Worm (Caenorhabditis elegans) whole organism, mixed stage, embryonic: ENCODE measurements around the gene F20D6.11.

Experiments
- bed-3 ChIP-seq: fragments of 200-800 bp; sonication (Bioruptor generic); optimal IDR thresholded peaks from 3 replicates; lab custom pipeline; 2018; ENCODE audit warnings: mild to moderate bottlenecking, missing genetic modification characterization, moderate library complexity, missing compliant biosample characterization
- blmp-1 ChIP-seq: fragments of 150-350 bp; optimal IDR thresholded peaks from 2 replicates; lab custom pipeline; 2014; ENCODE audit warnings: missing biosample characterization, missing genetic modification characterization
- ceh-39 ChIP-seq: fragments of 150-350 bp; optimal IDR thresholded peaks from 2 replicates; lab custom pipeline; 2014; ENCODE audit warnings: missing biosample characterization, missing genetic modification characterization
- ceh-43 ChIP-seq: fragments of 200-800 bp; sonication (Bioruptor generic); optimal IDR thresholded peaks from 2 replicates; lab custom pipeline; 2018; ENCODE audit warnings: mild to moderate bottlenecking, missing genetic modification characterization, moderate library complexity, missing compliant biosample characterization
- ces-1 ChIP-seq: fragments of 150-350 bp; optimal IDR thresholded peaks from 2 replicates; lab custom pipeline; 2014; ENCODE audit warnings: missing biosample characterization, missing genetic modification reagents, missing genetic modification characterization
- cnd-1 ChIP-seq: fragments of 200-800 bp; sonication (Bioruptor generic); optimal IDR thresholded peaks from 2 replicates; lab custom pipeline; 2018; ENCODE audit warnings: mild to moderate bottlenecking, missing genetic modification characterization, missing compliant biosample characterization
- drap-1 ChIP-seq: fragments of 200-800 bp; sonication (Bioruptor generic); optimal IDR thresholded peaks from 3 replicates; lab custom pipeline; 2018; ENCODE audit warnings: mild to moderate bottlenecking, missing genetic modification characterization, missing compliant biosample characterization
- elt-1 ChIP-seq: sonication (generic microtip); optimal IDR thresholded peaks from 2 replicates; lab custom pipeline; 2017; ENCODE audit warnings: missing genetic modification characterization, mild to moderate bottlenecking, missing compliant biosample characterization, antibody characterized with exemption, moderate library complexity, borderline replicate concordance; ENCODE audit not compliant: insufficient read depth
- flh-1 ChIP-seq: fragments of 200-800 bp; sonication (Bioruptor generic); optimal IDR thresholded peaks from 2 replicates; lab custom pipeline; 2018; ENCODE audit warnings: mild to moderate bottlenecking, missing genetic modification characterization, moderate library complexity, missing compliant biosample characterization
- ham-2 ChIP-seq: fragments of 200-800 bp; sonication (Bioruptor generic); optimal IDR thresholded peaks from 2 replicates; lab custom pipeline; 2018; ENCODE audit warnings: mild to moderate bottlenecking, missing genetic modification characterization, missing compliant biosample characterization
- lin-32 ChIP-seq: fragments of 200-800 bp; sonication (Bioruptor generic); optimal IDR thresholded peaks from 2 replicates; lab custom pipeline; 2018; ENCODE audit warnings: mild to moderate bottlenecking, missing genetic modification characterization, missing compliant biosample characterization
- lsy-2 ChIP-seq: fragments of 150-350 bp; optimal IDR thresholded peaks from 2 replicates; lab custom pipeline; 2014; ENCODE audit warnings: missing biosample characterization, missing genetic modification characterization
- mep-1 ChIP-seq: fragments of 150-350 bp; optimal IDR thresholded peaks from 2 replicates; lab custom pipeline; 2017; ENCODE audit warnings: missing biosample characterization, missing genetic modification reagents, missing genetic modification characterization, inconsistent platforms
- nhr-12 ChIP-seq: fragments of 150-350 bp; optimal IDR thresholded peaks from 2 replicates; lab custom pipeline; 2014; ENCODE audit warnings: missing biosample characterization, missing genetic modification characterization
- nhr-2 ChIP-seq: fragments of 150-350 bp; optimal IDR thresholded peaks from 2 replicates; lab custom pipeline; 2014; ENCODE audit warnings: missing biosample characterization, missing genetic modification characterization
- nhr-237 ChIP-seq: fragments of 150-350 bp; optimal IDR thresholded peaks from 2 replicates; lab custom pipeline; 2014; ENCODE audit warnings: missing biosample characterization, missing genetic modification characterization
- nhr-28 ChIP-seq: fragments of 150-350 bp; optimal IDR thresholded peaks from 2 replicates; lab custom pipeline; 2014; ENCODE audit warnings: missing biosample characterization, missing genetic modification characterization
- nhr-76 ChIP-seq: sonication (generic microtip); optimal IDR thresholded peaks from 2 replicates; lab custom pipeline; 2017; ENCODE audit warnings: missing biosample characterization, missing genetic modification characterization
- pha-4 ChIP-seq: fragments of 150-350 bp; optimal IDR thresholded peaks from 2 replicates; lab custom pipeline; 2018; ENCODE audit warnings: missing biosample characterization, missing genetic modification reagents, missing genetic modification characterization
- sem-2 ChIP-seq: fragments of 200-800 bp; sonication (Bioruptor generic); optimal IDR thresholded peaks from 2 replicates; lab custom pipeline; 2018; ENCODE audit warnings: mild to moderate bottlenecking, missing genetic modification characterization, missing compliant biosample characterization
- snpc-4 ChIP-seq: fragments of 150-350 bp; optimal IDR thresholded peaks from 2 replicates; lab custom pipeline; 2014; ENCODE audit warnings: missing biosample characterization, missing genetic modification characterization
- sptf-1 ChIP-seq: sonication (generic microtip); optimal IDR thresholded peaks from 2 replicates; lab custom pipeline; 2017; ENCODE audit warnings: mild to moderate bottlenecking, missing genetic modification characterization, moderate library complexity, missing compliant biosample characterization
- tbx-8 ChIP-seq: fragments of 200-800 bp; sonication (Bioruptor generic); optimal IDR thresholded peaks from 2 replicates; lab custom pipeline; 2018; ENCODE audit warnings: mild to moderate bottlenecking, missing genetic modification characterization, moderate library complexity, missing compliant biosample characterization
- unc-120 ChIP-seq: sonication (generic microtip); optimal IDR thresholded peaks from 2 replicates; lab custom pipeline; 2017; ENCODE audit warnings: missing genetic modification characterization, missing compliant biosample characterization; ENCODE audit not compliant: poor library complexity, severe bottlenecking
- unc-39 ChIP-seq: fragments of 150-350 bp; optimal IDR thresholded peaks from 2 replicates; lab custom pipeline; 2014; ENCODE audit warnings: missing biosample characterization, missing genetic modification characterization
- zip-8 ChIP-seq: fragments of 150-350 bp; optimal IDR thresholded peaks from 2 replicates; lab custom pipeline; 2014; ENCODE audit warnings: missing biosample characterization, missing genetic modification characterization
- ztf-11 ChIP-seq: fragments of 150-350 bp; optimal IDR thresholded peaks from 2 replicates; lab custom pipeline; 2014; ENCODE audit warnings: missing biosample characterization, missing genetic modification characterization

F20D6.11 gene

DNA sequence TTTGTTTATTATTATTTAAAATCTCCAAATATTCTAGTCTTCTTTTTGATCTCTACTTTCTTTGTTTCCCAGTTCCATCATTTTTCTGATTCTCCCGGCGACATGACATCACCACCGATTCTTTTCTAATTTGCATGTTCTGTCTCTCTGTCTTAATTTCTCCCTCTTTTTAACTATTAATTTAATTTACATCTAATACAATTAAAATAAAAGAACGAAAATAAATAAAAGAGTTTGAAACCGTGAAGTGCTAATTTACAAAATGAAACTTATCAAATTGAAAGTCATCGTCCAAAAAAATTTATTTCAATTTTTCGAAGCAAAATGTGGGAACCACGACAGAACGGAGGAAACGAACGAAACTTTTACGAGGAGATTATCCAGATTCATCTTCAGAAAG, 39.3 kb downstream of the F20D6.11 start, which contains the start of gene F20D6.6:
Gene F20D6.6 (plus strand): TSS at position 301 of the 400 bp plus-strand sequence.
- TF ChIP-seq ztf-11 (tag; lab: Kevin White, UChicago) (no peak), elt-1 (tag; lab: Kevin White, UChicago) (no peak), ces-1 (GFP tag; lab: Kevin White, UChicago) (no peak), ham-2 (GFP tag; lab: Kevin White, UChicago) (no peak), nhr-12 (no peak), bed-3 (GFP tag; lab: Kevin White, UChicago) (no peak), ceh-39 (tag; lab: Kevin White, UChicago) (no peak), blmp-1 (tag; lab: Kevin White, UChicago) (no peak), nhr-2 (tag; lab: Kevin White, UChicago) (no peak), nhr-28 (no peak), tbx-8 (no peak), lin-32 (GFP tag; lab: Kevin White, UChicago) (no peak), cnd-1 (tag; lab: Kevin White, UChicago) (no peak), zip-8 (no peak), lsy-2 (tag; lab: Kevin White, UChicago) (no peak), sem-2 (GFP tag; lab: Kevin White, UChicago) (no peak), snpc-4 (no peak), pha-4 (tag; lab: Kevin White, UChicago) (no peak)

DNA sequence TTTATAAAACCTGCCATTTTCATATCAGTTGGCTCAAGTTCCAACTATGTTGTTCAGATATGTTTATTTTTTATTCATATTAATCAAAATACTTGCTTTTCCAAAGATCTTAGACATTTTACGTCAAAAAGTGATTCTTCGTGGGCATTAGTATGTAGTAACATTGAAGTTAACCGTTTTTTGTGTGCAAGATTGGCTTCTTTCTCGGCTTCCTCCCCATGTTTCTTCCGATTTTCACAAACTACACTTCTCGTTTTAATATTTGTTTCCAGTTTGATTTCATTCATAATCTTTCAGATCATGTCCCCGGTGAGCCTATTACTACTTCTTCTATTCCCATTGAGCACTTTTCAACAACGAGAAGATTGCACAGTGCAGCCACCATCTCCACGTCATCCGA, 41.4 kb downstream of the F20D6.11 start, which contains the start of gene sul-2:
Gene sul-2 (plus strand): TSS at position 301 of the 400 bp plus-strand sequence.
- TF ChIP-seq bed-3 (GFP tag; lab: Kevin White, UChicago) (no peak), flh-1 (GFP tag; lab: Kevin White, UChicago) (no peak), unc-39 (tag; lab: Kevin White, UChicago) (no peak), cnd-1 (tag; lab: Kevin White, UChicago) (no peak), elt-1 (tag; lab: Kevin White, UChicago) (no peak), unc-120 (tag; lab: Kevin White, UChicago) (no peak), ceh-43 (no peak), nhr-76 (no peak)

DNA sequence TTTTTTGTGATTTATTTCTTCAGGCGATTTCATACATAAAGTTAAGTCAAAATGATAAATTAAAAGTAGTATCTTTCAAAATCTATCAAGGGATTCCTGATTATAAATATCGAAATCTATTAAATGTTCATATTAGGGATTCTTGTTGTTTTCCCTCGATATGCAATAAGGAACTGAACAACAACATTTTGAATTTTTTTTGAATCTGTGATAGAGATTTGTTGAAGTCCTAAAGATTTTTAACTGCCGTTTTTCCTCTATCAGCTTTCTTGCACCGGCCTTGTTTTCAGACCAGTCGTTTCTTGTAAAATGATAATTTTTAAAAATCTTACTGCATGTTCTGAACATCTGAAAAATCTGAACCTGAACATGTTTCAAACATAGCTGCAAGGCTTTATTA, 43.2 kb downstream of the F20D6.11 start:
- TF ChIP-seq nhr-28, result no peak
- no peak for TF ChIP-seq tbx-8
- no peak for TF ChIP-seq nhr-12
- TF ChIP-seq pha-4 (tag; lab: Kevin White, UChicago), result no peak
- no peak for TF ChIP-seq blmp-1 (tag; lab: Kevin White, UChicago)
- no peak for TF ChIP-seq elt-1 (tag; lab: Kevin White, UChicago)
- no peak for TF ChIP-seq drap-1 (GFP tag; lab: Kevin White, UChicago)
- no peak for TF ChIP-seq unc-120 (tag; lab: Kevin White, UChicago)
- TF ChIP-seq snpc-4, result no peak
- no peak for TF ChIP-seq mep-1 (tag; lab: Kevin White, UChicago)
- no peak for TF ChIP-seq ceh-39 (tag; lab: Kevin White, UChicago)
- no peak for TF ChIP-seq ztf-11 (tag; lab: Kevin White, UChicago)
- TF ChIP-seq sptf-1 (tag; lab: Kevin White, UChicago), result no peak
- no peak for TF ChIP-seq nhr-237
- TF ChIP-seq, all 35 proteins: peak for 0
